Fruit fly (Drosophila melanogaster) whole organism, embryonic: ENCODE data around the gene CG15772.

ENCODE experiments used
- Antp ChIP-seq: fragments of 200-800 bp; sonication (Bioruptor generic); optimal IDR thresholded peaks from 3 replicates; lab custom pipeline; 2016; ENCODE audit warnings: missing biosample characterization, missing genetic modification characterization
- Hey ChIP-seq: fragments of 200-800 bp; sonication (Bioruptor generic); optimal IDR thresholded peaks from 3 replicates; lab custom pipeline; 2018; ENCODE audit warnings: missing biosample characterization, mild to moderate bottlenecking, missing genetic modification characterization
- Six4 ChIP-seq: fragments of 200-800 bp; sonication (Bioruptor generic); optimal IDR thresholded peaks from 2 replicates; lab custom pipeline; 2016; ENCODE audit warnings: missing biosample characterization, missing genetic modification characterization
- ab ChIP-seq: fragments of 200-800 bp; sonication (Bioruptor generic); optimal IDR thresholded peaks from 2 replicates; lab custom pipeline; 2016; ENCODE audit warnings: missing biosample characterization, missing genetic modification characterization
- dmrt11E ChIP-seq: fragments of 200-800 bp; sonication (Bioruptor generic); optimal IDR thresholded peaks from 3 replicates; lab custom pipeline; 2018; ENCODE audit warnings: missing biosample characterization, mild to moderate bottlenecking, missing genetic modification characterization, moderate library complexity
- fd96Cb ChIP-seq: fragments of 200-800 bp; sonication (Bioruptor generic); optimal IDR thresholded peaks from 2 replicates; lab custom pipeline; 2018; ENCODE audit warnings: missing biosample characterization, mild to moderate bottlenecking, missing genetic modification characterization, moderate library complexity
- tup ChIP-seq: fragments of 200-800 bp; sonication (Bioruptor generic); optimal IDR thresholded peaks from 2 replicates; lab custom pipeline; 2016; ENCODE audit warnings: missing biosample characterization, mild to moderate bottlenecking, missing genetic modification characterization, moderate library complexity

DNA sequence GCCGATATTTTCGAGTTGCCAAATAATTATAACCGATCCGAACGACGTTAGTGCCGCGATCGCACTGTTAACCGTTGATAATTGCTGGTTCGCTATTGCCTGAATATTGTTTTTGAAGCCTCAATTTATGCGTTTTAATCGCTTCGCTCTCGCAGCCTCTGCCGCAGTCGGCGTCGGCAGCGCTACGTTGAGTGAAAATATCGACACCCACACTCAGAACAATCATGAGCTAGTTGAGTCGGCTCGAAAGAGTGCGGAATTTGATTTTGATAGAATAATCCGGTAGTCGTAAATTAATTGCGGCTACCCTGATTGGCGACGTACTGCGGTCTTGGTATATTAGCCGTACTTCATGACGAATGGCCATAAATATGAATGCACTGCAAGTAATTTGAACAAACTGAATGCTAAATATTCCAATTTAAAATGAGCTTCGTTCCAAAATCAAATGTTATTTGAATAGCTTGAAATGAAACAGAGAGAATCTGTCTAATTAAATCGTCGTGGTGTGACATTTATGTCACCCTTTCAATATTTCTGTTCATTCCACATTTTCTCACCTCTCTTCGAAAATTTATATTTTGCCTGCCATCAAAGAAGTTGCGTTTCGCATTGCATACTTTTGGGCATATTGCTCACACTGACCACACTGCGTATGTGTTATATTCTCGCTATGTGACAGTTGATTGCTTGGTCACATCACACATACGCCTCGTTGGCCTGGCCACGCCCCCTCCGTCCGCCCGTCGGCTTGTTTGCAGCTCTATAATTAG, 36.4 kb upstream of the CG15772 start:
- TF ChIP-seq dmrt11E (tag; lab: Kevin White, UChicago) (no peak), ab (GFP tag; lab: Kevin White, UChicago) (no peak), fd96Cb (tag; lab: Kevin White, UChicago) (no peak), Hey (tag; lab: Kevin White, UChicago) (no peak), Antp (GFP tag; lab: Kevin White, UChicago) (no peak), Six4 (no peak), tup (GFP tag; lab: Kevin White, UChicago) (no peak)
